Fruit fly (Drosophila melanogaster) whole organism, embryonic: ENCODE measurements around the gene Mec2.

Experiments used
- Adf1 ChIP-seq: fragments of 200-800 bp; sonication (Bioruptor generic); IDR thresholded peaks from 2 replicates; pipeline ENCODE4 v1.3.6; 2022; ENCODE audit warnings: missing biosample characterization, missing genetic modification characterization
- CG10543 ChIP-seq: fragments of 200-800 bp; sonication (Bioruptor generic); optimal IDR thresholded peaks from 3 replicates; lab custom pipeline; 2017; ENCODE audit warnings: missing biosample characterization, mild to moderate bottlenecking, missing genetic modification characterization, moderate library complexity
- CG12659 ChIP-seq: fragments of 200-800 bp; sonication (Bioruptor generic); optimal IDR thresholded peaks from 3 replicates; lab custom pipeline; 2017; ENCODE audit warnings: mild to moderate bottlenecking, missing biosample characterization, missing genetic modification reagents, missing genetic modification characterization
- CG13775 ChIP-seq: fragments of 200-800 bp; sonication (Bioruptor generic); optimal IDR thresholded peaks from 3 replicates; lab custom pipeline; 2017; ENCODE audit warnings: missing biosample characterization, mild to moderate bottlenecking, missing genetic modification characterization
- CG15601 ChIP-seq: fragments of 200-800 bp; sonication (Bioruptor generic); optimal IDR thresholded peaks from 3 replicates; lab custom pipeline; 2019; ENCODE audit warnings: missing biosample characterization, mild to moderate bottlenecking, missing genetic modification characterization, moderate library complexity
- CG1603 ChIP-seq: fragments of 200-800 bp; sonication (Bioruptor generic); optimal IDR thresholded peaks from 2 replicates; lab custom pipeline; 2019; ENCODE audit warnings: missing biosample characterization, mild to moderate bottlenecking, missing genetic modification characterization, moderate library complexity
- CG17186 ChIP-seq: fragments of 200-800 bp; sonication (Bioruptor generic); optimal IDR thresholded peaks from 3 replicates; lab custom pipeline; 2017; ENCODE audit warnings: missing biosample characterization, missing genetic modification reagents, missing genetic modification characterization
- CG30020 ChIP-seq: fragments of 200-800 bp; optimal IDR thresholded peaks from 2 replicates; lab custom pipeline; 2019; ENCODE audit warnings: missing biosample characterization, mild to moderate bottlenecking, missing genetic modification characterization, moderate library complexity
- CG3065 ChIP-seq: fragments of 200-800 bp; sonication (Bioruptor generic); optimal IDR thresholded peaks from 2 replicates; lab custom pipeline; 2016; ENCODE audit warnings: missing biosample characterization, missing genetic modification characterization
- CG32532 ChIP-seq: fragments of 200-800 bp; sonication (Bioruptor generic); IDR thresholded peaks from 2 replicates; pipeline ENCODE4 v1.3.6; 2022; ENCODE audit warnings: missing biosample characterization, missing genetic modification characterization
- CG3407 ChIP-seq: fragments of 200-800 bp; sonication (Bioruptor generic); optimal IDR thresholded peaks from 2 replicates; lab custom pipeline; 2018; ENCODE audit warnings: missing biosample characterization, mild to moderate bottlenecking, missing genetic modification characterization
- CG3995 ChIP-seq: fragments of 200-800 bp; sonication (Bioruptor generic); optimal IDR thresholded peaks from 3 replicates; lab custom pipeline; 2016; ENCODE audit warnings: missing biosample characterization, missing genetic modification characterization
- CG6175 ChIP-seq: fragments of 200-800 bp; sonication (Bioruptor generic); IDR thresholded peaks from 3 replicates; pipeline ENCODE4 v1.3.6; 2022; ENCODE audit warnings: missing biosample characterization, missing genetic modification characterization
- CG7372 ChIP-seq: fragments of 200-800 bp; sonication (Bioruptor generic); IDR thresholded peaks from 2 replicates; pipeline ENCODE4 v1.3.6; 2022; ENCODE audit warnings: missing biosample characterization, missing genetic modification characterization
- CG7987 ChIP-seq: fragments of 200-800 bp; sonication (Bioruptor generic); optimal IDR thresholded peaks from 2 replicates; lab custom pipeline; 2018; ENCODE audit warnings: missing biosample characterization, mild to moderate bottlenecking, missing genetic modification characterization, moderate library complexity
- CG9797 ChIP-seq: fragments of 200-800 bp; sonication (Bioruptor generic); optimal IDR thresholded peaks from 3 replicates; lab custom pipeline; 2018; ENCODE audit warnings: missing biosample characterization, mild to moderate bottlenecking, missing genetic modification characterization
- Deaf1 ChIP-seq: fragments of 200-800 bp; optimal IDR thresholded peaks from 3 replicates; lab custom pipeline; 2019; ENCODE audit warnings: missing biosample characterization, mild to moderate bottlenecking, missing genetic modification characterization, moderate library complexity
- H15 ChIP-seq: fragments of 200-800 bp; sonication (Bioruptor generic); IDR thresholded peaks from 3 replicates; pipeline ENCODE4 v1.3.6; 2022; ENCODE audit warnings: missing biosample characterization, missing genetic modification characterization
- Hr3 ChIP-seq: fragments of 200-800 bp; sonication (Bioruptor generic); optimal IDR thresholded peaks from 3 replicates; lab custom pipeline; 2016; ENCODE audit warnings: missing biosample characterization, missing genetic modification characterization
- Kr ChIP-seq: fragments of 200-800 bp; sonication (Bioruptor generic); optimal IDR thresholded peaks from 2 replicates; lab custom pipeline; 2017; ENCODE audit warnings: missing biosample characterization, mild to moderate bottlenecking, missing genetic modification characterization
- Mad ChIP-seq: fragments of 200-800 bp; sonication (Bioruptor generic); optimal IDR thresholded peaks from 2 replicates; lab custom pipeline; 2016; ENCODE audit warnings: missing biosample characterization, missing genetic modification characterization
- Meics ChIP-seq: fragments of 200-800 bp; sonication (Bioruptor generic); optimal IDR thresholded peaks from 2 replicates; lab custom pipeline; 2017; ENCODE audit warnings: missing biosample characterization, mild to moderate bottlenecking, missing genetic modification characterization
- Mes4 ChIP-seq: fragments of 200-800 bp; sonication (Bioruptor generic); optimal IDR thresholded peaks from 2 replicates; lab custom pipeline; 2016; ENCODE audit warnings: missing biosample characterization, missing genetic modification characterization
- Nf-YC ChIP-seq: fragments of 200-800 bp; optimal IDR thresholded peaks from 3 replicates; lab custom pipeline; 2019; ENCODE audit warnings: missing biosample characterization, mild to moderate bottlenecking, missing genetic modification characterization, moderate library complexity
- PHDP ChIP-seq: fragments of 200-800 bp; sonication (Bioruptor generic); optimal IDR thresholded peaks from 3 replicates; lab custom pipeline; 2018; ENCODE audit warnings: missing biosample characterization, mild to moderate bottlenecking, missing genetic modification characterization, moderate library complexity
- Ptx1 ChIP-seq: fragments of 200-800 bp; sonication (Bioruptor generic); IDR thresholded peaks from 2 replicates; pipeline ENCODE4 v1.3.6; 2022; ENCODE audit warnings: missing biosample characterization, missing genetic modification characterization
- Stat92E ChIP-seq, 3 experiments: fragments of >200 bp in 2 of 3; fragments of 200-800 bp in 1 of 3; sonication (Bioruptor generic) in 1 of 3; optimal IDR thresholded peaks; 2 replicates each; lab custom pipeline; 2017 to 2019; ENCODE audit warnings: missing biosample characterization in 3 of 3, missing genetic modification characterization in 3 of 3, mild to moderate bottlenecking in 1 of 3, moderate library complexity in 1 of 3
- Tbp ChIP-seq: fragments of >200 bp; optimal IDR thresholded peaks from 2 replicates; lab custom pipeline; 2018; ENCODE audit warnings: missing biosample characterization, missing genetic modification characterization
- corto ChIP-seq: fragments of 200-800 bp; sonication (Bioruptor generic); optimal IDR thresholded peaks from 2 replicates; lab custom pipeline; 2016; ENCODE audit warnings: missing biosample characterization, mild to moderate bottlenecking, missing genetic modification characterization, moderate library complexity
- dm ChIP-seq: fragments of 200-800 bp; sonication (Bioruptor generic); optimal IDR thresholded peaks from 3 replicates; lab custom pipeline; 2016; ENCODE audit warnings: missing biosample characterization, missing genetic modification characterization
- dysf ChIP-seq: fragments of 200-800 bp; sonication (Bioruptor generic); IDR thresholded peaks from 3 replicates; pipeline ENCODE4 v1.3.6; 2022; ENCODE audit warnings: missing biosample characterization, missing genetic modification characterization
- ewg ChIP-seq: fragments of 200-800 bp; sonication (Bioruptor generic); optimal IDR thresholded peaks from 3 replicates; lab custom pipeline; 2017; ENCODE audit warnings: mild to moderate bottlenecking, missing biosample characterization, missing genetic modification reagents, missing genetic modification characterization
- fru ChIP-seq: fragments of >200 bp; optimal IDR thresholded peaks from 2 replicates; lab custom pipeline; 2017
- ftz-f1 ChIP-seq: fragments of 200-800 bp; sonication (Bioruptor generic); optimal IDR thresholded peaks from 2 replicates; lab custom pipeline; 2016; ENCODE audit warnings: missing biosample characterization, missing genetic modification characterization
- grn ChIP-seq: fragments of 200-800 bp; sonication (Bioruptor generic); optimal IDR thresholded peaks from 3 replicates; lab custom pipeline; 2017; ENCODE audit warnings: missing biosample characterization, missing genetic modification characterization
- gsb ChIP-seq: fragments of 200-800 bp; sonication (Bioruptor generic); IDR thresholded peaks from 2 replicates; pipeline ENCODE4 v1.3.6; 2022; ENCODE audit warnings: missing biosample characterization, missing genetic modification characterization
- insv ChIP-seq, 2 experiments: fragments of 200-800 bp; sonication (Bioruptor generic); optimal IDR thresholded peaks; 3 replicates each; lab custom pipeline; 2016 to 2018; ENCODE audit warnings: missing biosample characterization in 2 of 2, missing genetic modification characterization in 2 of 2
- lov ChIP-seq, 2 experiments: fragments of 200-800 bp in 1 of 2; fragments of >200 bp in 1 of 2; sonication (Bioruptor generic) in 1 of 2; IDR thresholded peaks in 1 of 2; optimal IDR thresholded peaks in 1 of 2; 2 replicates in 1 of 2; 3 replicates in 1 of 2; pipeline versions ENCODE4 v1.3.6 to Lab custom; 2017 to 2022; ENCODE audit warnings: missing biosample characterization in 1 of 2, missing genetic modification characterization in 1 of 2
- luna ChIP-seq: fragments of 200-800 bp; sonication (Bioruptor generic); optimal IDR thresholded peaks from 2 replicates; lab custom pipeline; 2016; ENCODE audit warnings: missing biosample characterization, missing genetic modification characterization
- maf-S ChIP-seq: fragments of 200-800 bp; sonication (Bioruptor generic); optimal IDR thresholded peaks from 2 replicates; lab custom pipeline; 2016; ENCODE audit warnings: missing biosample characterization, missing genetic modification characterization
- nmo ChIP-seq: fragments of 200-800 bp; sonication (Bioruptor generic); optimal IDR thresholded peaks from 2 replicates; lab custom pipeline; 2018; ENCODE audit warnings: missing biosample characterization, mild to moderate bottlenecking, missing genetic modification characterization, moderate library complexity
- nom ChIP-seq: fragments of 200-800 bp; sonication (Bioruptor generic); optimal IDR thresholded peaks from 2 replicates; lab custom pipeline; 2017; ENCODE audit warnings: missing biosample characterization, missing genetic modification characterization, mild to moderate bottlenecking, moderate library complexity, missing genetic modification reagents
- pb ChIP-seq: fragments of 200-800 bp; sonication (Bioruptor generic); optimal IDR thresholded peaks from 3 replicates; lab custom pipeline; 2016; ENCODE audit warnings: missing biosample characterization, missing genetic modification characterization
- pho ChIP-seq: fragments of 200-800 bp; sonication (Bioruptor generic); optimal IDR thresholded peaks from 2 replicates; lab custom pipeline; 2016; ENCODE audit warnings: missing biosample characterization, missing genetic modification characterization
- ro ChIP-seq: fragments of 200-800 bp; sonication (Bioruptor generic); IDR thresholded peaks from 2 replicates; pipeline ENCODE4 v1.3.6; 2022; ENCODE audit warnings: missing biosample characterization, missing genetic modification characterization
- sens ChIP-seq: fragments of 200-800 bp; sonication (Bioruptor generic); peaks from one replicate; lab custom pipeline; 2016; ENCODE audit warnings: missing biosample characterization, missing genetic modification characterization
- tll ChIP-seq, 2 experiments: fragments of 200-800 bp in 1 of 2; fragments of >200 bp in 1 of 2; sonication (Bioruptor generic) in 1 of 2; optimal IDR thresholded peaks; 2 replicates each; lab custom pipeline; 2017 to 2019; ENCODE audit warnings: missing biosample characterization in 2 of 2, missing genetic modification characterization in 2 of 2, mild to moderate bottlenecking in 1 of 2, moderate library complexity in 1 of 2
- tup ChIP-seq: fragments of 200-800 bp; sonication (Bioruptor generic); optimal IDR thresholded peaks from 2 replicates; lab custom pipeline; 2016; ENCODE audit warnings: missing biosample characterization, mild to moderate bottlenecking, missing genetic modification characterization, moderate library complexity
- vfl ChIP-seq: fragments of 200-800 bp; sonication (Bioruptor generic); optimal IDR thresholded peaks from 2 replicates; lab custom pipeline; 2016; ENCODE audit warnings: missing biosample characterization, missing genetic modification characterization
- wor ChIP-seq: fragments of 200-800 bp; sonication (Bioruptor generic); IDR thresholded peaks from 2 replicates; pipeline ENCODE4 v1.3.6; 2022; ENCODE audit warnings: missing biosample characterization, missing genetic modification characterization

Gene Mec2

dm6 chrX:19174850-19175571, 12.8 kb upstream of the Mec2 start, which contains the start of gene CG33939 (continued):
- TF ChIP-seq CG30020, result no peak
- TF ChIP-seq CG32532, result peak; percentile 24; the same call in 1 of the 2 replicates
- no peak for TF ChIP-seq Mes4 (GFP tag; lab: Kevin White, UChicago)
- no peak for TF ChIP-seq Nf-YC
- TF ChIP-seq ewg, result no peak
- TF ChIP-seq Ptx1 (GFP tag; lab: Robert Waterston, UW), result no peak
- no peak for TF ChIP-seq Kr (GFP tag; lab: Kevin White, UChicago)
- TF ChIP-seq lov (optimal IDR thresholded peaks at IDR 0.05; lab: Kevin White, UChicago), result no peak
- no peak for TF ChIP-seq lov (GFP tag; IDR thresholded peaks at IDR 0.05; lab: Robert Waterston, UW)
- no peak for TF ChIP-seq grn
- no peak for TF ChIP-seq CG7987 (GFP tag; lab: Kevin White, UChicago)
- no peak for TF ChIP-seq pho (GFP tag; lab: Kevin White, UChicago)
- TF ChIP-seq Stat92E (GFP tag; optimal IDR thresholded peaks at IDR 0.05; lab: Kevin White, UChicago), result no peak
- TF ChIP-seq dm (GFP tag; lab: Kevin White, UChicago), result no peak
- TF ChIP-seq Mad (GFP tag; lab: Kevin White, UChicago), result no peak
- TF ChIP-seq nmo (GFP tag; lab: Kevin White, UChicago), result no peak
- no peak for TF ChIP-seq PHDP
- no peak for TF ChIP-seq fru (lab: Kevin White, UChicago)
- no peak for TF ChIP-seq tup (GFP tag; lab: Kevin White, UChicago)
- TF ChIP-seq CG3065 (GFP tag; lab: Kevin White, UChicago), result no peak
- TF ChIP-seq sens (GFP tag; lab: Kevin White, UChicago), result no peak
- no peak for TF ChIP-seq CG7372 (GFP tag; lab: Robert Waterston, UW)
- no peak for TF ChIP-seq CG3995 (GFP tag; lab: Kevin White, UChicago)
- no peak for TF ChIP-seq corto (GFP tag; lab: Kevin White, UChicago)
- no peak for TF ChIP-seq ro
- TF ChIP-seq CG6175, result no peak
- TF ChIP-seq wor, result no peak
- no peak for TF ChIP-seq Adf1 (GFP tag; lab: Robert Waterston, UW)
- TF ChIP-seq tll (GFP tag; optimal IDR thresholded peaks at IDR 0.05; lab: Kevin White, UChicago), result no peak
- no peak for TF ChIP-seq CG12659 (GFP tag; lab: Kevin White, UChicago)
- no peak for TF ChIP-seq luna
- no peak for TF ChIP-seq pb (GFP tag; lab: Kevin White, UChicago)
- no peak for TF ChIP-seq CG17186 (GFP tag; lab: Kevin White, UChicago)
- no peak for TF ChIP-seq insv (GFP tag; optimal IDR thresholded peaks at IDR 0.05; lab: Kevin White, UChicago)
- no peak for TF ChIP-seq CG3407 (GFP tag; lab: Kevin White, UChicago)
- no peak for TF ChIP-seq CG13775 (GFP tag; lab: Kevin White, UChicago)
- TF ChIP-seq Meics (GFP tag; lab: Kevin White, UChicago), result no peak
- no peak for TF ChIP-seq vfl (GFP tag; lab: Kevin White, UChicago)
- TF ChIP-seq gsb (GFP tag; lab: Robert Waterston, UW), result no peak
- TF ChIP-seq Hr3 (GFP tag; lab: Kevin White, UChicago), result no peak
- TF ChIP-seq CG15601 (tag; lab: Kevin White, UChicago), result no peak
- peak; percentile 77 for TF ChIP-seq Deaf1
- TF ChIP-seq H15 (GFP tag; lab: Robert Waterston, UW), result no peak
- peak; percentile 9 for TF ChIP-seq ftz-f1
- TF ChIP-seq Tbp (GFP tag; lab: Kevin White, UChicago), result peak; percentile 65
- TF ChIP-seq CG9797 (GFP tag; lab: Kevin White, UChicago), result no peak
- TF ChIP-seq maf-S (GFP tag; lab: Kevin White, UChicago), result no peak
- TF ChIP-seq nom, result peak; percentile 22
- TF ChIP-seq CG1603, result no peak
- TF ChIP-seq CG10543 (GFP tag; lab: Kevin White, UChicago), result no peak
- no peak for TF ChIP-seq dysf (GFP tag; lab: Robert Waterston, UW)
